Fruit fly (Drosophila melanogaster): ENCODE measurements around the gene CG2187.

DNA sequence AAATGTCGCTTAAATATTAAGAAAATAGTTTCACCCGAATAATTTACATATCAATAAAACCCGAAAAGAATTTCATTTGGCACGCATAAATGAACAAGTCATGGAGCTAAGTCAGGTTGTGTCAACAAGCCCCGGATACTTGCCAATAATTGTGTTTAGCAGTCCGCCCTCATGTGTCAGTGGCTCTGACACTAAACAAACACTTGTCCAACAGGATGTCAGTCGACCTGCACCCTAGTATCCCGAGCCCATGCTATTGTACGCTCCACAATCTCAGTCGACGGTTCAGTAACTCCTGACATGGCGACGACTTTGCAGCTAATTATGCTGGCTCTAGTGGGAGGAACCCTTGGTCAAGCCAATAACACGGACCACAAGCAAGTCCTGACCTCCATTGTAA is 42.2 kb upstream of the CG2187 start, which contains the start of gene Ir100a:
- TF ChIP-seq br (GFP tag; optimal IDR thresholded peaks at IDR 0.05), result no peak
- TF ChIP-seq psq (GFP tag; optimal IDR thresholded peaks at IDR 0.05), result no peak
- no peak for TF ChIP-seq dmrt93B (GFP tag; optimal IDR thresholded peaks at IDR 0.05)
- TF ChIP-seq GATAd (GFP tag; optimal IDR thresholded peaks at IDR 0.05), result no peak
- no peak for TF ChIP-seq Hr78 (GFP tag; optimal IDR thresholded peaks at IDR 0.05)
- no peak for TF ChIP-seq jim (GFP tag; optimal IDR thresholded peaks at IDR 0.05)
- no peak for TF ChIP-seq dl (GFP tag; optimal IDR thresholded peaks at IDR 0.05; ENCODE audit: insufficient read depth in 1 of 2, partially characterized antibody in 2 of 2)
- no peak for TF ChIP-seq pan (optimal IDR thresholded peaks at IDR 0.05)
- no peak for TF ChIP-seq usp (GFP tag; optimal IDR thresholded peaks at IDR 0.05)
